Fruit fly (Drosophila melanogaster) whole organism, larva: ENCODE data around the gene CG10947.

Source experiments
- noc ChIP-seq: fragments of 200-800 bp; sonication (Bioruptor generic); optimal IDR thresholded peaks from 3 replicates; lab custom pipeline; 2019; ENCODE audit warnings: missing biosample characterization, mild to moderate bottlenecking, missing genetic modification characterization, moderate library complexity

Gene CG10947

DNA sequence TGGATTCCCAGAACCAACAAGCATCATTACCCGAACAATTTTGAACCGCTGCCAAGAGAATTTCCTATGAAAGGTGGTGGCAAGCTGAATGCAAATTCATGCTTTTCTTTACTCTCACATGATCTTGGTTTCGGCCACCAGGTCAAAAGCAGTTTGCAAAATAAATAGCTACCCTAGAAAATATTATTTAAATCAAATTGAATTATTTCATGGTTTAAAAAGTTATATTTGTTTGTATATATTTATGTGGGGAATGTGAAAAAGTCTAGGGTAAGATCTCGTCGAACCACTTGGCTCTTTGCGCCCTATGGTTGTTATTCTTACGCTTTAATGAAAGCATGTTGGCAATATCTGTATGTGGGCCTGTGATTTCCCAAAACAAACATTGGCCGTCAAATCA is 62.9 kb downstream of the CG10947 start:
- TF ChIP-seq noc: no peak

DNA sequence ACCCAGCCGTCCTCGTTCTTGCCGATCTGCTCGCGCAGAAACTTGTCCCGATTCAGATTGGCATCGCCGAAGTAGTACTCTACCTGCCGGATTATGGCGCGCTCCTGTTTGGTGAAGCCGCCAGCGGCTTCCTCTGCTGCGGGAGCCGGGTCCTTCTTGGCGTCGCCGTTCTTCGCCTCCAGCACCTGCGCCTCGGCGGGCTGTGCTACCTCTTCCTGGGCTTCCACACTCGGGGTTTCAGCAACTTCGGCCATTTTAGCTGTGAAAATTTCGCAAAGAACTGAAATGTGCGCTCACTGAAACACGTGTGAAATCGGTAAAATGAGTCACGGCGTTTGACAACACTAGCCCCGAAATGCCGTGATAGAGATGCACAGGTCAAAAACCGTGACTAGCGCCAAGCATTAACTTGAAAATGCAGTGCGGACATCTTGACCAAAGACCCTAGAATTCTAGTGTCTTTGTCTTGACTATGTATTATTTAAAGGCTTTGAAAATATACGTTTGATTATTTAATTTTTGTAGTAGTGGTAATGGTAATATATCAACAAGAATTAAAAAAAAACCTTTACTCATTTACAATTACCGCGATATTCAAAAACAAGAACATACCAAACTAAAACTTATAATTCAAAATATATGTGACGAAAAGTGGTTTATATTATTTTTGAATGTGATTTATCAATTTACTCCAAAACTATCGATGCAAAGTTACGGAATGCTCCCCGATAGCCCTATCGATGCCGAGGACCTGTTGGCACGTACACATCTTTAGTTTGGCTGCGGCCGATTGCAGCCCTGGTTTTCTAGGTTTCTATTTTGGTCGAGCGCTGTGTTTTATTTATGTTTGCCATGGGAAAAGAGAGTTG is 64.7 kb downstream of the CG10947 start, which contains the start of the genes La and RtGEF:
TSS of gene La (minus strand) at position 342 of the 869 bp plus-strand sequence.
TSS of gene RtGEF (plus strand) at position 764 of the 869 bp plus-strand sequence.
- TF ChIP-seq noc: no peak

DNA sequence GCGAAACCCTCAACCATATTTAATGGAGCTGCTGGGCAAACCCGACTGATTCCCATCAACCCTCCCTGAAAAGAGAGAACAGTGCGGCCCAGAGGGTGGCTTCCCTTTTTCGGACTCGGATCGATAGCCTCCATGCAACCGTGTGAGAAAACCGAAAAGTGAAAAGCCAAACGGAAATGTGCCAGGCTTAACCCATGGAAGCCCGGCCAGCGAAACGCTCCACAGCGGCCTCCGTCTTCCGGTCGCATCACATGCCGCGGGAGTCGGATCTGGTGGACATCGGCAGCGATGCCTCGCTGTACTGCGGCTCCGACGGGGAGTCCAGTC is 72.6 kb downstream of the CG10947 start:
- no peak for TF ChIP-seq noc

DNA sequence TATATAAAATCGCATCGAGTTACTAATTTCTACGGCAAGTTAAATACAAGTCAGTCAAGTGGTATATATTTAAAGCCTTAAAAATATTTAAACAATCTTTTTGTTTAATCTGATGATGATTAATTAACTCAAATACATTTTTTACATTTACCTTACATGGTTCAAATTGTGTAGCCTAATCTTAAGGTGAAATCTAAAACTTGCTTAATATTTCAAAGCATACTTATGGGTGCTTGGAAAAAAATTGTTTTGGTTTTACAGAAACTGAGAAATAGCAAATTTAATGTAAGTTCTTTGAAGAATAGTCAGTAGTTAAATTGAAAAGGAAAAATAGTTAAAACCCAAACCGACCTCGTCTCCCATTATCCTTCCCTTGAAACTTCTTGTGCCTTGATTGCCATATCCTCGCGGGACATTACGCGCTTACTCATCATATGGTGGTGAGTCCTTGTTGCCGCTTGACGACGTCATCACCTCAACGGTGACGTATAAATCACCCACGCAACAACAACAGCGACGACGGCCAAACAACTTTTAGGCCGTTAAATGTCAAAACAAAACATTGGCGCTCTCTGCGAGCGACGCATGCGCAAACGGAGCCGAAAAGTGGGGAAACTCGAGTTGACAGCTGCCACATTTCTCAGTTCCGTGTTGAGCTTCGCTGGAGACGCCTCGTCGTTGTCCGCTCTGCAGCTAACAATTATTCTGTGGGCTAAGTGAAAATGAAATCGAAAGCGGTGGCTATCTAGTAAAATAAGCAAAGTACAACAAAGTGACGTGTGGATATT is 73.2 kb downstream of the CG10947 start:
- TF ChIP-seq noc: no peak

DNA sequence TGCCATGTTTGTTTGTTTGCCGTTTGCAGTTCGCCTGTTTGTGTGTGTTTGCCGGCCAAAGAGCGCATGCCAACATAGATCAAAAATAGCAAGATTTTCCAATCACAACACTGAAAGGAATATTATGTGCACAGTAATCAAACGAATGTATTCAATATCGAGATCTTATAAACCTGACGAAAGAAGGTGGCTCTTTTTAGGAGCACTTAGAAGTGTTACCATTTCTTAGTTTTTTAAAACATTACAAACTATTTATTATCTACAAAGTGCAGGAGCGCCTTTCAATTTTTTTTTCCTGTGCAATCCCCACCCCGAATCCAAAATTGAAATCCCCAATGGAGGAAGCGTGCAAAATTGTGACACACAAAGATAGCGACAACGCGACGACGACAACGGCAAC is 74.0 kb downstream of the CG10947 start:
- no peak for TF ChIP-seq noc

DNA sequence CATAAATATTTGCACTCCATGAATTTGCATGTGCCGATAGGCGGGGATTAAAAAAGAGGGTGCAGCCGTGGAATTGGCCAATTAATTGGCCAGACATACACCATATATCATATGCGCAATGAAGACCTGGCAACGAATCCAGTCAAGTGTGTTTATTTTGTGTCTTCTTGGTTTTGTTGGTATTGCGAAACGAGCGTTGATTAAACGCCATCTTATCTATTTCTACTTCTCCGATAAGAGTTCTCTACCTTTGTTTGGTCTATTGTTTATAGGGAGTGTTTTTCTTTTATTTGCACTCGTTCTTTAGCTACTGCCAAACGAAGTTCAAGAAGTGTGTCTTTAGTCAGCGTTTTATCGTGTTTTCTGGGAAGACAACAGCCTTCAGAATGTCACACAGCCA is 76.8 kb downstream of the CG10947 start:
- TF ChIP-seq noc: peak; percentile 41
